Worm (Caenorhabditis elegans) whole organism, midembryonic: ENCODE measurements around the gene C10E2.2.

Experiments used
- T22C8.4 ChIP-seq: fragments of 200-800 bp; sonication (Bioruptor generic); IDR thresholded peaks from 2 replicates; pipeline ENCODE4 v1.3.6; 2022; ENCODE audit warnings: missing genetic modification characterization, missing compliant biosample characterization
- cog-1 ChIP-seq: sonication (generic microtip); optimal IDR thresholded peaks from 2 replicates; lab custom pipeline; 2016; ENCODE audit warnings: missing genetic modification characterization, missing compliant biosample characterization
- flt-1 ChIP-seq: fragments of 200-800 bp; sonication (Bioruptor generic); IDR thresholded peaks from 2 replicates; pipeline ENCODE4 v1.3.6; 2022; ENCODE audit warnings: missing genetic modification characterization, missing compliant biosample characterization
- klf-2 ChIP-seq: fragments of 200-800 bp; sonication (Bioruptor generic); conservative IDR thresholded peaks from 2 replicates; pipeline ENCODE4 v1.3.6; 2022; ENCODE audit warnings: missing genetic modification reagents, missing genetic modification characterization, missing compliant biosample characterization
- med-1 ChIP-seq: sonication (generic microtip); optimal IDR thresholded peaks from 2 replicates; lab custom pipeline; 2017; ENCODE audit warnings: missing genetic modification characterization, mild to moderate bottlenecking, missing compliant biosample characterization, antibody characterized with exemption, missing genetic modification reagents; ENCODE audit not compliant: insufficient read depth
- ref-1 ChIP-seq: fragments of 200-800 bp; sonication (Bioruptor generic); conservative IDR thresholded peaks from 2 replicates; pipeline ENCODE4 v1.3.6; 2022; ENCODE audit warnings: missing genetic modification reagents, missing genetic modification characterization, missing compliant biosample characterization
- tab-1 ChIP-seq: fragments of 200-800 bp; sonication (Bioruptor generic); IDR thresholded peaks from 2 replicates; pipeline ENCODE4 v1.3.6; 2022; ENCODE audit warnings: missing genetic modification characterization, missing compliant biosample characterization
- ztf-23 ChIP-seq: fragments of 200-800 bp; sonication (Bioruptor generic); IDR thresholded peaks from 2 replicates; pipeline ENCODE4 v1.3.6; 2022; ENCODE audit warnings: missing genetic modification reagents, missing genetic modification characterization, missing compliant biosample characterization
- ztf-29 ChIP-seq: fragments of 200-800 bp; sonication (Bioruptor generic); IDR thresholded peaks from 2 replicates; pipeline ENCODE4 v1.3.6; 2022; ENCODE audit warnings: missing genetic modification reagents, missing genetic modification characterization, missing compliant biosample characterization

C10E2.2 gene

DNA sequence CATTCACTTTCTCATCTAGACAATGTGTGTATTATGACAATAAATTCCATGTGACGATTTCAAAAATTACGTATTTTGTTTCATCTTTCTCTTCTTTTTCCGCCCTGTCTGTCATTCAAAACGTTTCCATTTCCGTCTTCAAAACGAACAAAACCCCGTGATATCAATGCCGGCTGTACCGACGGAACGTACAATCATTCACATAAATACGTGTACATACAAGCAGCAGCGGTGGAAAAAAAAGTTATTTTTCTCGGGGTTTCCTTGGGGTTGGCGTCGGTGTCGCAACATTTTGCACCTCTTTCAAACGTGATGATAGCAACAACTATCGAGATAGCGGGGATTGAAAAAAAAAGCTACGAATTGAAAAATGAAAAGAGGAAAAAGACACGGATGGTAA, 20.1 kb upstream of the C10E2.2 start:
- TF ChIP-seq tab-1 (no peak), cog-1 (tag; lab: Kevin White, UChicago) (no peak), klf-2 (GFP tag; lab: Robert Waterston, UW) (no peak), flt-1 (no peak), med-1 (GFP tag; lab: Kevin White, UChicago) (no peak), ztf-29 (no peak), ref-1 (GFP tag; lab: Robert Waterston, UW) (no peak), ztf-23 (GFP tag; lab: Robert Waterston, UW) (no peak), T22C8.4 (GFP tag; lab: Robert Waterston, UW) (no peak)

DNA sequence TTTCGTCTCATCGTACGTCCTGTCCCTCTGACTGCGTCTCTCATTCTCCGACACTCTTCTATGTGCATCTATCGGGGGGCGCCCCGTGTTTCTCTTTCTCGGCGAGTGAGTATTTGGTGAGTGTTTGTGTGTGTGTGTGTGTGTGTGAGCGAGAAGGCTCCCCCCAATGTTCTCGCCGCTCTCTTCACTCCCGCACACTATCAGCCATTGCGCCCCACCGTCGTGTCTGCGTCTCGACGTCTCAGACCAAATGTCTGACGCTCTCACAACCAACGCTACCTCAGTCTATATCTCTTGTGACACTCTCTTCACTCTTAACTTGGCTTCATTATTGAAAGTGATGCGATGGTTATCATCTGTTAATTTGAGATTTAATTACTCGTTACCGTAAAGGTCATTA, 18.2 kb upstream of the C10E2.2 start:
- TF ChIP-seq tab-1 (no peak), ztf-29 (peak; percentile 14; the same call in 1 of the 2 replicates), ztf-23 (GFP tag; lab: Robert Waterston, UW) (peak; percentile 63; the same call in 1 of the 2 replicates), flt-1 (peak; percentile 74), cog-1 (tag; lab: Kevin White, UChicago) (peak; percentile 78), ref-1 (GFP tag; lab: Robert Waterston, UW) (no peak), klf-2 (GFP tag; lab: Robert Waterston, UW) (no peak), T22C8.4 (GFP tag; lab: Robert Waterston, UW) (no peak), med-1 (GFP tag; lab: Kevin White, UChicago) (no peak)

DNA sequence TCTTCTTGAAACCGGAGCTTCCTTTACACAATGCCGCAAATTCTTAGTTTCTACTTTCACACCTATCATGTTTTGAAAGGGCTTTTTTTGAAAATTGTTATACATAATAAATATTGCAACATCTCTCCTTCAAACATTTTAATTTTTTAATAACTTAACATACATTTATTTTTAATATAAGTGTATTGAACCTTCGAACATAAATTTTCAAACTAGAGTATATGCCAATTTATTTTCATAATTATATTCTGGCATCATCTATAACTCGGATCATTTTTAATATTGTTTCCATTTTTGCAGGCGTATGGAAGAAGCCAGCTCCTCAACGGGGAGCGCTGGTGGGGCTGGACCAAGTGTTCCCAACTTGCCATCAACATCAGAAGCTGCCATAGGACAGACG, 15.8 kb upstream of the C10E2.2 start, which contains the start of gene hda-4:
Gene hda-4 (plus strand): TSS at position 301 of the 400 bp plus-strand sequence.
- TF ChIP-seq flt-1 (no peak), ztf-23 (GFP tag; lab: Robert Waterston, UW) (no peak), ref-1 (GFP tag; lab: Robert Waterston, UW) (no peak), cog-1 (tag; lab: Kevin White, UChicago) (no peak), tab-1 (no peak), med-1 (GFP tag; lab: Kevin White, UChicago) (no peak), T22C8.4 (GFP tag; lab: Robert Waterston, UW) (no peak), ztf-29 (no peak), klf-2 (GFP tag; lab: Robert Waterston, UW) (no peak)

DNA sequence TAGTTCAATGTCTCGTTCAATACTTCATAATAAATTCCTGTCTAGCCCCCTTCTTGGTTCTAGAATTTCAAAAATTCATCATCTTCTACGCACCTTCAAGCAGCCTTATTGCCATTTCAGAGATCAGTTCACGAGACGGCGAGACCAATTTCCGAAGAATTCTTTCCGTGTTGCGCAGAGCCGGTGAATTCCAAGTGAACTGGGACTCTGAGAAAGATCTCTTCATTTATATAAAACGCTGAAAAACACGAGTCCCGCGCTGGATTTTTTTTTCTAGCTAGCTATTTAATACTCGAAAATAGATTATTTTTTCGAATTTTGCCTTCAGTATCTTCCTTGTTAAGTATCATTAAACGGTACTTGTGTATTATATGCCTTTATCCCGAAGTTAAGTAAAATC, 13.9 kb upstream of the C10E2.2 start:
- no peak for TF ChIP-seq cog-1 (tag; lab: Kevin White, UChicago)
- no peak for TF ChIP-seq klf-2 (GFP tag; lab: Robert Waterston, UW)
- no peak for TF ChIP-seq ref-1 (GFP tag; lab: Robert Waterston, UW)
- TF ChIP-seq tab-1, result no peak
- TF ChIP-seq flt-1, result no peak
- TF ChIP-seq T22C8.4 (GFP tag; lab: Robert Waterston, UW), result no peak
- no peak for TF ChIP-seq med-1 (GFP tag; lab: Kevin White, UChicago)
- TF ChIP-seq ztf-23 (GFP tag; lab: Robert Waterston, UW), result no peak
- TF ChIP-seq ztf-29, result no peak

DNA sequence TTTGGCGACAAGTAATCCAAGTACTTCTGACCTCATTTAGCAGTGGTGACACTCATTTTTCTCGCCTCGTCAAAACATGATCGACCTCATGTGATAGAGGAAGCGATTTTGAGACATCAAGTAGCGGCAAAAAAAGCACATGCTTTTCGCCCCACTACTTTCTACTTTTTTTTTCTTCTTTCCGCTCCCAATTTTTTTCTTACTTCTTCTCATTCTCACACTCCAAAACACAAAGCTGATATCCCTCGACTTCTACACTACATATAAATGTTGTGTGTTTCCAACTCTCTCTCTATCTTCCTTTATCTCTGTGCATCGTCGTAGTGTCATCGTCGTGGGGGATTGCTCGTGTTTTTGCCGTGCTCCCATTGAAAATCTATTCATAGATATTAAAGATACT, 12.8 kb upstream of the C10E2.2 start:
- no peak for TF ChIP-seq flt-1
- TF ChIP-seq med-1 (GFP tag; lab: Kevin White, UChicago), result no peak
- no peak for TF ChIP-seq ztf-23 (GFP tag; lab: Robert Waterston, UW)
- no peak for TF ChIP-seq ref-1 (GFP tag; lab: Robert Waterston, UW)
- TF ChIP-seq klf-2 (GFP tag; lab: Robert Waterston, UW), result no peak
- no peak for TF ChIP-seq T22C8.4 (GFP tag; lab: Robert Waterston, UW)
- TF ChIP-seq cog-1 (tag; lab: Kevin White, UChicago), result no peak
- TF ChIP-seq ztf-29, result no peak
- TF ChIP-seq tab-1, result no peak

DNA sequence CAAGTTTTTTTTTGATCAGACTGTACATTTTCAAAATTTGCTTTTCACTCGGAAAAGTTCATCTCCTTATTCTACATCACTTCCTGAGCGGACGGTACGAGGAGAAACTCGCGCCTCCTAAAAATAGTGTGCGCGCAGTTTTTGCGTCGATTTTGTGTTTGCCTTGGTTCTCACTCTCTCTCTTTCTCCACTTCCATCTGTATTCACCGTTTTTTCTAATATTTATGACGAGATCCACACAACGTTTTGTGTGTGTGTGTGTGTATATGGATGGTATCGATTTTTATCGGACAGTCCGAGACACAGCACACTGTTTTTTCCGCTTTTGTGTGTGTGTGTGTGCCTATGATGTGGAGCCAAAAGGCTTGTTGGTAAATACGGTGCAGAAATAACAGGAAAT, 11.6 kb upstream of the C10E2.2 start:
- TF ChIP-seq T22C8.4 (GFP tag; lab: Robert Waterston, UW), result no peak
- no peak for TF ChIP-seq ref-1 (GFP tag; lab: Robert Waterston, UW)
- TF ChIP-seq cog-1 (tag; lab: Kevin White, UChicago), result no peak
- TF ChIP-seq med-1 (GFP tag; lab: Kevin White, UChicago), result no peak
- TF ChIP-seq ztf-23 (GFP tag; lab: Robert Waterston, UW), result no peak
- TF ChIP-seq flt-1, result no peak
- no peak for TF ChIP-seq ztf-29
- no peak for TF ChIP-seq klf-2 (GFP tag; lab: Robert Waterston, UW)
- no peak for TF ChIP-seq tab-1

DNA sequence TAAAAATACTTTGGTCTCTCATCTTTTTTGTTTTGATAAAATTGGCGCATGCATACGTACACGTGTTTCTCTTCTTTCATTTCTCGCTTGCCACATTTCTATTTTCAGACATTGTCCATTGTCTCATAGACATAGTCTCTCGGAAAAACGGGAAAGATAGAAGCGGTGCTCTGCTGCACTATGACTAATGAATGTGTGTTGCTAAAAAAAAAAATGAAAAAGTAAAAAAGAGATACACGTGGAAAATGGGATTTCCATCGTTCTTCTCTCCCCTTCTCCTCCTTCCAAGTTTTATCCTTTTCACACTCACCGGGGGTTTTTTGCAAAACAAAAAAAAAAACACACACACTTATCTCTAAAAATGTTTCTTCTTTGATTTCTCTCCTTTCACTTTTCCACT, 10.1 kb upstream of the C10E2.2 start:
- TF ChIP-seq med-1 (GFP tag; lab: Kevin White, UChicago) (no peak), flt-1 (no peak), ztf-29 (no peak), ref-1 (GFP tag; lab: Robert Waterston, UW) (no peak), ztf-23 (GFP tag; lab: Robert Waterston, UW) (no peak)

DNA sequence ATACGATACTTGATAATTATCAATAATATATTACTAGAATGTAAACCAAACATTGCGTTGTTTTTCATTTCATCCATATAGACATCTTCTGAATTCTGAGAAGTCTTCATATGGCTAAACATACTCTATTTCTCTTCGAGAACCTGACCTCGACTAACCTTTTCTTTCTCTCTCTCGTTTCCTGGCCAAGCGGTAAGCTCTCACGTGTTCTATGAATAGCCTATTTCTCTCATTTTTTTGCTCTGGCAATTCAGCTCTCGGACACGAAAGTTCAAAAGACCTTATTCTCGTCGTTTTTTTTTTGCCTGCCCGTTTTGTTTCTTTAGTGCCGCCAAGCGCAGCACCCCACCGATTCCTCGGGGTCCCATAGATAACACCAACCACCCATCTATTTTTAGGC, 7.6 kb upstream of the C10E2.2 start:
- TF ChIP-seq flt-1 (no peak), ztf-23 (GFP tag; lab: Robert Waterston, UW) (no peak), ref-1 (GFP tag; lab: Robert Waterston, UW) (no peak), tab-1 (no peak), klf-2 (GFP tag; lab: Robert Waterston, UW) (no peak)

DNA sequence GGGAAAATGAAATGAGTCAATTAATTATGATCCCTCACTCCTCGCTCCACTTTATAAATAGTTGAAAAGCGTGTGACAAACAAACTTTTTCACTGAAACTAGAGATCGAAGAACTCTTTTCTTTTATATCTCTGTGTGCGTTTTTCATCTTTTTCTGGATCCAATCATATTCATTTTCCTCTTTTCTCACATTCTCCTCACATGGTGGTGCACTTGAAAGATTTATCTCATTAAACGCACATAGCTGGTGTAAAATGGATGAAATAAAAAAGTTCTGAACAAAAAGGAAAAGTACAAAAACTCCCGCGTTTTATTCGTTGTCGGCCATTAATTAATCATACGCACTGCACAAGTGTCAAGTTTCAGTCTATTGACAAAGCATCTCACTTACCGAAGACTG, 7.2 kb downstream of the C10E2.2 start:
- TF ChIP-seq klf-2 (GFP tag; lab: Robert Waterston, UW), result no peak
- no peak for TF ChIP-seq ztf-29
- no peak for TF ChIP-seq ztf-23 (GFP tag; lab: Robert Waterston, UW)
- no peak for TF ChIP-seq ref-1 (GFP tag; lab: Robert Waterston, UW)
- TF ChIP-seq cog-1 (tag; lab: Kevin White, UChicago), result no peak
- no peak for TF ChIP-seq tab-1
- TF ChIP-seq med-1 (GFP tag; lab: Kevin White, UChicago), result no peak
- no peak for TF ChIP-seq flt-1
- TF ChIP-seq T22C8.4 (GFP tag; lab: Robert Waterston, UW), result no peak

DNA sequence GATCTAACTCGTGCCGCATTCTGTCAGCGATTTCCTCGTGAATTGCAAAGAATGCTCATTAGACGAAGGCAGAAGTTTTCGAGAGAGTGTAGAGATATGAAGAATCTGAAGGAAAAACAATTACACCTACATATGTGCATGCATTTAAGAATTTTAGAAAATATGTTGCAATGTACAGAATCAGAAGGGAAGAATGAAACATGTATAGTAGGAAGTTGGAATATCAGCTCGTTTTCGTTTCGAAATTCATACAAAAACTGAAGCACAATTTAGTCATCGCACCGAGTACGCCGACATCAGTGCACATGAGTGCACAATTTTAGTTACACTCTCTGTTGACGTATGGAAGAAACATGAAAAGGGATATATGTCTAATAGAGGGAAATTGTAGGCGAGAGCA, 9.4 kb downstream of the C10E2.2 start, which contains the start of gene C10E2.5:
Gene C10E2.5 (minus strand): TSS at position 101 of the 400 bp plus-strand sequence.
- no peak for TF ChIP-seq klf-2 (GFP tag; lab: Robert Waterston, UW)
